Fruit fly (Drosophila melanogaster) whole organism, wandering third instar larva: Measurements from ENCODE around the gene CG7945.

Source experiments
- Abd-B ChIP-seq: fragments of >200 bp; optimal IDR thresholded peaks from 2 replicates; lab custom pipeline; 2017; ENCODE audit warnings: missing biosample characterization, missing genetic modification characterization
- CG32264 ChIP-seq: fragments of 200-800 bp; sonication (Bioruptor generic); optimal IDR thresholded peaks from 2 replicates; lab custom pipeline; 2016; ENCODE audit warnings: missing biosample characterization, missing genetic modification characterization
- CG9705 ChIP-seq: fragments of 200-800 bp; sonication (Bioruptor generic); optimal IDR thresholded peaks from 2 replicates; lab custom pipeline; 2018; ENCODE audit warnings: missing biosample characterization, mild to moderate bottlenecking, missing genetic modification characterization
- CrebA ChIP-seq: fragments of 200-800 bp; sonication (Bioruptor generic); optimal IDR thresholded peaks from 2 replicates; lab custom pipeline; 2016; ENCODE audit warnings: missing biosample characterization, mild to moderate bottlenecking, missing genetic modification characterization, borderline replicate concordance
- Dfd ChIP-seq: fragments of >200 bp; optimal IDR thresholded peaks from 2 replicates; lab custom pipeline; 2017; ENCODE audit warnings: missing biosample characterization, missing genetic modification characterization
- Dif ChIP-seq: fragments of 200-275, 200-300 bp; sonication (Bioruptor generic); optimal IDR thresholded peaks from 2 replicates; lab custom pipeline; 2018; ENCODE audit warnings: missing biosample characterization, missing genetic modification characterization; ENCODE audit not compliant: partially characterized antibody
- GATAd ChIP-seq: sonication (Bioruptor generic); optimal IDR thresholded peaks from 2 replicates; lab custom pipeline; 2016; ENCODE audit warnings: missing biosample characterization, missing genetic modification characterization
- HLH106 ChIP-seq: fragments of 200-800 bp; optimal IDR thresholded peaks from 3 replicates; lab custom pipeline; 2019; ENCODE audit warnings: missing biosample characterization, mild to moderate bottlenecking, missing genetic modification characterization, moderate library complexity
- Hnf4 ChIP-seq: fragments of 200-800 bp; sonication (Bioruptor generic); optimal IDR thresholded peaks from 2 replicates; lab custom pipeline; 2016; ENCODE audit warnings: missing biosample characterization, mild to moderate bottlenecking, missing genetic modification characterization
- Hr78 ChIP-seq: fragments of >200 bp; optimal IDR thresholded peaks from 2 replicates; lab custom pipeline; 2017; ENCODE audit warnings: missing biosample characterization, missing genetic modification characterization
- Hr83 ChIP-seq: fragments of 200-300 bp; sonication (Bioruptor generic); optimal IDR thresholded peaks from 2 replicates; lab custom pipeline; 2016; ENCODE audit warnings: missing biosample characterization, mild to moderate bottlenecking, missing genetic modification characterization, moderate library complexity; ENCODE audit not compliant: poor library complexity, severe bottlenecking
- Jra ChIP-seq: sonication (Bioruptor generic); optimal IDR thresholded peaks from 2 replicates; lab custom pipeline; 2016; ENCODE audit warnings: missing biosample characterization, missing genetic modification characterization
- Mio ChIP-seq: sonication (Bioruptor generic); optimal IDR thresholded peaks from 2 replicates; lab custom pipeline; 2016; ENCODE audit warnings: missing biosample characterization, missing genetic modification characterization
- Myc ChIP-seq: fragments of >200 bp; optimal IDR thresholded peaks from 2 replicates; lab custom pipeline; 2017
- N ChIP-seq: fragments of >200 bp; optimal IDR thresholded peaks from 2 replicates; lab custom pipeline; 2018; ENCODE audit warnings: missing biosample characterization, missing external identifiers, missing genetic modification characterization
- OdsH ChIP-seq: fragments of 200-800 bp; sonication (Bioruptor generic); optimal IDR thresholded peaks from 2 replicates; lab custom pipeline; 2016; ENCODE audit warnings: missing biosample characterization, mild to moderate bottlenecking, missing genetic modification characterization
- Rel ChIP-seq, 2 experiments: fragments of 200-800 bp; sonication (Bioruptor generic) in 1 of 2; optimal IDR thresholded peaks; 2 replicates in 1 of 2; 3 replicates in 1 of 2; lab custom pipeline; 2016 to 2019; ENCODE audit warnings: mild to moderate bottlenecking in 2 of 2, missing biosample characterization in 2 of 2, missing genetic modification characterization in 2 of 2, moderate library complexity in 1 of 2
- Sp1 ChIP-seq: fragments of 200-800 bp; sonication (Bioruptor generic); optimal IDR thresholded peaks from 3 replicates; lab custom pipeline; 2019; ENCODE audit warnings: missing biosample characterization, mild to moderate bottlenecking, missing genetic modification characterization, moderate library complexity
- Vsx2 ChIP-seq: fragments of 200-300, 225-300 bp; sonication (Bioruptor generic); optimal IDR thresholded peaks from 2 replicates; lab custom pipeline; 2018; ENCODE audit warnings: missing biosample characterization, missing genetic modification characterization; ENCODE audit not compliant: partially characterized antibody
- br ChIP-seq: fragments of 200-800 bp; sonication (Bioruptor generic); optimal IDR thresholded peaks from 2 replicates; lab custom pipeline; 2016; ENCODE audit warnings: missing biosample characterization, missing genetic modification characterization
- brk ChIP-seq: fragments of 200-800 bp; sonication (Bioruptor generic); optimal IDR thresholded peaks from 2 replicates; lab custom pipeline; 2016; ENCODE audit warnings: missing biosample characterization, mild to moderate bottlenecking, missing genetic modification characterization
- dl ChIP-seq, 2 experiments: fragments of 175-275, 200-275 bp in 1 of 2; fragments of 200-275 bp in 1 of 2; sonication (Bioruptor generic); optimal IDR thresholded peaks; lab custom pipeline; 2018; ENCODE audit warnings: mild to moderate bottlenecking in 2 of 2, missing biosample characterization in 2 of 2, missing genetic modification characterization in 2 of 2, moderate library complexity in 2 of 2; ENCODE audit not compliant: partially characterized antibody in 2 of 2, insufficient read depth in 1 of 2
- dmrt93B ChIP-seq: fragments of 200-800 bp; sonication (Bioruptor generic); optimal IDR thresholded peaks from 2 replicates; lab custom pipeline; 2018; ENCODE audit warnings: missing biosample characterization, mild to moderate bottlenecking, missing genetic modification characterization
- dsf ChIP-seq: sonication (Bioruptor generic); optimal IDR thresholded peaks from 2 replicates; lab custom pipeline; 2016; ENCODE audit warnings: missing biosample characterization, missing genetic modification characterization, borderline replicate concordance
- ey ChIP-seq: fragments of 200-800 bp; sonication (Bioruptor generic); optimal IDR thresholded peaks from 2 replicates; lab custom pipeline; 2016; ENCODE audit warnings: missing biosample characterization, missing genetic modification characterization
- foxo ChIP-seq, 2 experiments: fragments of 200-800 bp; sonication (Bioruptor generic); optimal IDR thresholded peaks; 2 replicates in 1 of 2; 3 replicates in 1 of 2; lab custom pipeline; 2016 to 2017; ENCODE audit warnings: missing biosample characterization in 2 of 2, missing genetic modification characterization in 2 of 2
- fru ChIP-seq: fragments of 200-800 bp; sonication (Bioruptor generic); optimal IDR thresholded peaks from 3 replicates; lab custom pipeline; 2016; ENCODE audit warnings: missing biosample characterization, mild to moderate bottlenecking, missing genetic modification characterization
- h ChIP-seq: fragments of 200-800 bp; sonication (Bioruptor generic); optimal IDR thresholded peaks from 3 replicates; lab custom pipeline; 2016; ENCODE audit warnings: missing biosample characterization, mild to moderate bottlenecking, missing genetic modification characterization
- jim ChIP-seq: fragments of 175-275, 200-325 bp; sonication (Bioruptor generic); optimal IDR thresholded peaks from 2 replicates; lab custom pipeline; 2016; ENCODE audit warnings: missing biosample characterization, mild to moderate bottlenecking, missing genetic modification characterization
- lola ChIP-seq: fragments of >200 bp; optimal IDR thresholded peaks from 2 replicates; lab custom pipeline; 2017; ENCODE audit warnings: missing biosample characterization, missing genetic modification characterization
- pan ChIP-seq: fragments of >200 bp; optimal IDR thresholded peaks from 2 replicates; lab custom pipeline; 2017
- psq ChIP-seq: fragments of 200-800 bp; sonication (Bioruptor generic); optimal IDR thresholded peaks from 3 replicates; lab custom pipeline; 2017; ENCODE audit warnings: missing biosample characterization, mild to moderate bottlenecking, missing genetic modification characterization, moderate library complexity
- rgr ChIP-seq: fragments of 200-800 bp; sonication (Bioruptor generic); optimal IDR thresholded peaks from 3 replicates; lab custom pipeline; 2016; ENCODE audit warnings: missing biosample characterization, mild to moderate bottlenecking, missing genetic modification characterization
- sage ChIP-seq: fragments of 200-800 bp; sonication (Bioruptor generic); optimal IDR thresholded peaks from 2 replicates; lab custom pipeline; 2016; ENCODE audit warnings: missing biosample characterization, mild to moderate bottlenecking, missing genetic modification characterization
- sv ChIP-seq: fragments of 200-800 bp; sonication (Bioruptor generic); optimal IDR thresholded peaks from 3 replicates; lab custom pipeline; 2016; ENCODE audit warnings: missing biosample characterization, missing genetic modification characterization
- tai ChIP-seq: sonication (Bioruptor generic); optimal IDR thresholded peaks from 2 replicates; lab custom pipeline; 2016; ENCODE audit warnings: missing biosample characterization, missing genetic modification characterization
- usp ChIP-seq: fragments of >200 bp; optimal IDR thresholded peaks from 2 replicates; lab custom pipeline; 2017; ENCODE audit warnings: missing biosample characterization, missing genetic modification characterization
- woc ChIP-seq: sonication (Bioruptor generic); optimal IDR thresholded peaks from 2 replicates; lab custom pipeline; 2016; ENCODE audit warnings: missing biosample characterization, mild to moderate bottlenecking, missing genetic modification characterization

The CG7945 gene

DNA sequence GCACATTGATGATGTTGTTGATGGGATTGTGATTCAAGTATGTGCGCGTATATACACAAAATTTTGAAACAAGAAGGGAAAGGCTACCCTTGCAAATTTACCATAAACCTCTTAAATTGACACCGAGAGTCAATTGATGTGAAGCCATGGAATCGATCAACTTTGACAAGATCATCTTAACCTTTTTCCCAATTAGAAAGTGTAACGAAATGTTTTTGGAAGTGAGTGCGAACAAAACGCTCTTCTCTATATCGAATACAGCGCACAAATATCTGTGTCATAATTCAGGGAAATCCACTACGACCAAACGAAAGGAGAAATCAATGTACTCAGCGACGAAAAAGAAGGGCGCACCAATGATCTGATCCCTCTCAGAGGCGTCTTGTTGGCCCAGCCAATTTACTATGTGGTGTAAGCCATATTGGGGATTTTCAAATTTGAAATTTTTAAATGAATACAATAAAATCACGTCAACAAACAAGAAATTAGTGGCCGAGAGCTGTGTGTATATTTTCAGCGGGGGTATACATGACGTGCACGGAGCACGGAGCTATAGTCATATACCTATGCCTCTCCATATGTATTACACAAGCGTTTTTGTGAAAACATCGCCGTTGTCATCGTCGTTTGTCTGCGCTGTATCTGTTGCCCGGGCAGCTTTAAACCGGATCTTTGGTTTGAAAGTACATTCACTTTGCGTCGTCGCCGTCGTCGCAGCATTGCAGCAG, 9.6 kb upstream of the CG7945 start (continued):
- peak; percentile 74 for TF ChIP-seq psq (GFP tag; lab: Kevin White, UChicago)
- TF ChIP-seq tai (GFP tag; lab: Kevin White, UChicago): peak; percentile 80
- TF ChIP-seq Abd-B (GFP tag; lab: Kevin White, UChicago): no peak

DNA sequence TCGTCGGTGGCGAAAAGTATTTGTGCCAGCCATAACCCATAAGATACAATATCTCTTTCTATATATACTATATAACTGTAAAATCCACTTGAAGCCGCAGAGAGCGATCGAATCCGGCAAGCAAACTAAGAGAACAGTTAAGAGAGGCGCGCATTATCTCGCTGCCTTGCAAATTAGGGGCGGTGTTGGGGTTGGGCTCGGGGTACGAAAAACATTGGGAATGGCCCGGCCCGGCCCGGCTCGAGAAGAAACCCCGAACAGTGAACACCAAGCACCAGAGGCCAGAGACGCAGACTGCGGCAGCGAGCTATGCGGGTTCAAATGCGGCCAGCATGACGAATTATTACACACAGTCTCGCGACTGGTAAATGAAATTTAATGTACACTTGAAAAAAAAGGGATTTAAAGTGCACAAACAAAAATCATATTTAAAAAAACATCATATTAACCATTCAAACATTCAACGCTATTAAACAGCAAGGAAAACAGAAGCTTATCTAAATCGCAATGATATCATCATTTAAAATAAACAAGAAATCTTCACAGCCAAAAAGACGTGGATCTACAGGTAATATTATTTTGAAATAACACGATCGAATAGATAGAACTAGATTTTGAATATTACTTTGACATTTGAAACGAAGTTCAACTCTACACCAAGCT, 8.6 kb upstream of the CG7945 start:
- peak; percentile 36 for TF ChIP-seq ey
- TF ChIP-seq rgr (GFP tag; lab: Kevin White, UChicago): peak; percentile 23
- no peak for TF ChIP-seq Dfd
- TF ChIP-seq dsf: no peak
- no peak for TF ChIP-seq Abd-B (GFP tag; lab: Kevin White, UChicago)
- no peak for TF ChIP-seq N
- no peak for TF ChIP-seq Hr78 (GFP tag; lab: Kevin White, UChicago)
- TF ChIP-seq dmrt93B (GFP tag; lab: Kevin White, UChicago): peak; percentile 67
- TF ChIP-seq h: peak; percentile 55
- no peak for TF ChIP-seq Vsx2
- no peak for TF ChIP-seq jim (GFP tag; lab: Kevin White, UChicago)
- no peak for TF ChIP-seq Myc (lab: Kevin White, UChicago)
- peak; percentile 89 for TF ChIP-seq Dif (GFP tag; lab: Kevin White, UChicago)
- TF ChIP-seq Mio (GFP tag; lab: Kevin White, UChicago): no peak
- peak; percentile 37 for TF ChIP-seq woc
- TF ChIP-seq usp (GFP tag; lab: Kevin White, UChicago): no peak
- TF ChIP-seq pan (lab: Kevin White, UChicago): no peak
- no peak for TF ChIP-seq CG9705 (GFP tag; lab: Kevin White, UChicago)
- peak; percentile 63 for TF ChIP-seq CrebA
- TF ChIP-seq Hnf4 (GFP tag; lab: Kevin White, UChicago): no peak
- TF ChIP-seq GATAd: no peak
- TF ChIP-seq dl (GFP tag; optimal IDR thresholded peaks at IDR 0.05; lab: Kevin White, UChicago; ENCODE audit: insufficient read depth in 1 of 2, partially characterized antibody in 2 of 2): peak; percentile 58 to 72
- no peak for TF ChIP-seq lola (GFP tag; lab: Kevin White, UChicago)
- peak; percentile 68 for TF ChIP-seq sage (GFP tag; lab: Kevin White, UChicago)
- peak in 1 of 2 experiments; percentile 53 for TF ChIP-seq foxo (GFP tag; optimal IDR thresholded peaks at IDR 0.05; lab: Kevin White, UChicago)
- peak; percentile 71 for TF ChIP-seq HLH106
- TF ChIP-seq fru (GFP tag; lab: Kevin White, UChicago): peak; percentile 62
- no peak for TF ChIP-seq sv (GFP tag; lab: Kevin White, UChicago)
- peak; percentile 13 for TF ChIP-seq CG32264
- peak; percentile 42 for TF ChIP-seq tai (GFP tag; lab: Kevin White, UChicago)
- TF ChIP-seq Jra: peak; percentile 25
- TF ChIP-seq psq (GFP tag; lab: Kevin White, UChicago): peak; percentile 21
- peak; percentile 21 for TF ChIP-seq br (GFP tag; lab: Kevin White, UChicago)
- peak; percentile 90 for TF ChIP-seq Rel (GFP tag; optimal IDR thresholded peaks at IDR 0.05; lab: Kevin White, UChicago)
- peak; percentile 97 for TF ChIP-seq Rel (tag; optimal IDR thresholded peaks at IDR 0.05; lab: Kevin White, UChicago)
- TF ChIP-seq brk (GFP tag; lab: Kevin White, UChicago): peak; percentile 5
- TF ChIP-seq Hr83 (GFP tag; lab: Kevin White, UChicago): peak; percentile 28
- TF ChIP-seq Sp1 (GFP tag; lab: Kevin White, UChicago): peak; percentile 26
- TF ChIP-seq OdsH (GFP tag; lab: Kevin White, UChicago): no peak
